Worm (Caenorhabditis elegans) whole organism, L4 larva: ENCODE results near the gene R07E5.6.

Experiments
- F44E2.7 ChIP-seq: fragments of 200-800 bp; sonication (Bioruptor generic); IDR thresholded peaks from 2 replicates; pipeline ENCODE4 v2.1.2; 2022; ENCODE audit warnings: missing genetic modification characterization, missing compliant biosample characterization
- F49E8.2 ChIP-seq: sonication (generic microtip); optimal IDR thresholded peaks from 2 replicates; lab custom pipeline; 2016; ENCODE audit warnings: missing compliant biosample characterization, mild to moderate bottlenecking, missing genetic modification characterization, borderline replicate concordance
- T26A8.4 ChIP-seq: fragments of 200-800 bp; sonication (Bioruptor generic); IDR thresholded peaks from 2 replicates; pipeline ENCODE4 v1.3.6; 2022; ENCODE audit warnings: missing genetic modification characterization, missing compliant biosample characterization
- Y105C5A.15 ChIP-seq: fragments of 200-800 bp; sonication (Bioruptor generic); IDR thresholded peaks from 2 replicates; pipeline ENCODE4 v1.3.6; 2022; ENCODE audit warnings: missing genetic modification characterization, missing compliant biosample characterization
- Y75B8A.6 ChIP-seq: fragments of 200-800 bp; sonication (Bioruptor generic); IDR thresholded peaks from 2 replicates; pipeline ENCODE4 v1.3.6; 2022; ENCODE audit warnings: missing genetic modification reagents, missing genetic modification characterization, missing compliant biosample characterization
- ZK546.5 ChIP-seq, 2 experiments: sonication (generic microtip); optimal IDR thresholded peaks; 2 replicates each; lab custom pipeline; 2017; ENCODE audit warnings: missing biosample characterization in 2 of 2, missing genetic modification characterization in 2 of 2
- aha-1 ChIP-seq: fragments of 150-350 bp; peaks from one replicate; lab custom pipeline; 2014; ENCODE audit warnings: missing biosample characterization, missing genetic modification characterization
- arid-1 ChIP-seq: fragments of 200-800 bp; sonication (Bioruptor generic); conservative IDR thresholded peaks from 2 replicates; pipeline ENCODE4 v1.3.6; 2022; ENCODE audit warnings: missing genetic modification reagents, missing genetic modification characterization, missing compliant biosample characterization
- ceh-28 ChIP-seq: fragments of 150-350 bp; optimal IDR thresholded peaks from 2 replicates; lab custom pipeline; 2014; ENCODE audit warnings: missing biosample characterization, missing genetic modification reagents, missing genetic modification characterization
- ceh-82 ChIP-seq: sonication (generic microtip); optimal IDR thresholded peaks from 2 replicates; lab custom pipeline; 2017; ENCODE audit warnings: missing biosample characterization, missing genetic modification characterization
- ces-1 ChIP-seq: fragments of 150-350 bp; sonication (generic microtip); optimal IDR thresholded peaks from 4 replicates; lab custom pipeline; 2014; ENCODE audit warnings: missing biosample characterization, missing genetic modification reagents, missing genetic modification characterization
- dpl-1 ChIP-seq: fragments of 150-350 bp; optimal IDR thresholded peaks from 2 replicates; lab custom pipeline; 2014; ENCODE audit warnings: missing biosample characterization, missing genetic modification reagents, missing genetic modification characterization
- duxl-1 ChIP-seq: sonication (generic microtip); optimal IDR thresholded peaks from 2 replicates; lab custom pipeline; 2016; ENCODE audit warnings: mild to moderate bottlenecking, missing genetic modification characterization, moderate library complexity, missing compliant biosample characterization; ENCODE audit not compliant: poor library complexity
- dve-1 ChIP-seq: sonication (generic microtip); optimal IDR thresholded peaks from 2 replicates; lab custom pipeline; 2017; ENCODE audit warnings: antibody characterized with exemption, mild to moderate bottlenecking, missing genetic modification characterization, missing compliant biosample characterization; ENCODE audit not compliant: insufficient read depth
- egl-27 ChIP-seq: sonication (generic microtip); optimal IDR thresholded peaks from 3 replicates; lab custom pipeline; 2017; ENCODE audit warnings: missing biosample characterization, missing genetic modification reagents, missing genetic modification characterization
- fkh-10 ChIP-seq: fragments of 150-350 bp; optimal IDR thresholded peaks from 2 replicates; lab custom pipeline; 2014; ENCODE audit warnings: missing biosample characterization, missing genetic modification reagents, missing genetic modification characterization
- hif-1 ChIP-seq, 2 experiments: sonication (generic microtip); optimal IDR thresholded peaks; 2 replicates each; lab custom pipeline; 2016 to 2017; ENCODE audit warnings: missing compliant biosample characterization in 2 of 2, missing genetic modification characterization in 2 of 2, missing genetic modification reagents in 2 of 2, missing genotype in 2 of 2, mild to moderate bottlenecking in 1 of 2
- hmg-1.1 ChIP-seq: fragments of 200-800 bp; sonication (Bioruptor generic); IDR thresholded peaks from 2 replicates; pipeline ENCODE4 v1.3.6; 2022; ENCODE audit warnings: missing genetic modification reagents, missing genetic modification characterization, missing compliant biosample characterization
- lim-7 ChIP-seq: fragments of 200-800 bp; sonication (Bioruptor generic); IDR thresholded peaks from 2 replicates; pipeline ENCODE4 v1.3.6; 2022; ENCODE audit warnings: missing genetic modification characterization, missing compliant biosample characterization
- lin-38 ChIP-seq: fragments of 200-800 bp; sonication (Bioruptor generic); IDR thresholded peaks from 2 replicates; pipeline ENCODE4 v1.3.6; 2022; ENCODE audit warnings: missing genetic modification reagents, missing genetic modification characterization, missing compliant biosample characterization
- lsy-2 ChIP-seq, 2 experiments: fragments of 150-350 bp in 1 of 2; sonication (generic microtip) in 1 of 2; optimal IDR thresholded peaks; 2 replicates each; lab custom pipeline; 2014 to 2017; ENCODE audit warnings: missing biosample characterization in 2 of 2, missing genetic modification characterization in 2 of 2
- mes-2 ChIP-seq: sonication (generic microtip); optimal IDR thresholded peaks from 2 replicates; lab custom pipeline; 2016; ENCODE audit warnings: missing genotype, mild to moderate bottlenecking, missing genetic modification characterization, missing compliant biosample characterization; ENCODE audit not compliant: poor library complexity, severe bottlenecking
- mxl-2 ChIP-seq: fragments of 200-800 bp; sonication (Bioruptor generic); conservative IDR thresholded peaks from 2 replicates; pipeline ENCODE4 v1.3.6; 2022; ENCODE audit warnings: missing genetic modification reagents, missing genetic modification characterization, missing compliant biosample characterization
- mxl-3 ChIP-seq: fragments of 200-800 bp; sonication (Bioruptor generic); optimal IDR thresholded peaks from 2 replicates; lab custom pipeline; 2018; ENCODE audit warnings: mild to moderate bottlenecking, missing genetic modification characterization, missing compliant biosample characterization
- nhr-10 ChIP-seq: fragments of 150-350 bp; optimal IDR thresholded peaks from 2 replicates; lab custom pipeline; 2014; ENCODE audit warnings: missing biosample characterization, missing genetic modification characterization
- nhr-11 ChIP-seq: fragments of 150-350 bp; optimal IDR thresholded peaks from 2 replicates; lab custom pipeline; 2014; ENCODE audit warnings: missing biosample characterization, missing genetic modification characterization
- nhr-28 ChIP-seq: fragments of 150-350 bp; optimal IDR thresholded peaks from 2 replicates; lab custom pipeline; 2014; ENCODE audit warnings: missing biosample characterization, missing genetic modification characterization
- nhr-41 ChIP-seq: fragments of 200-800 bp; sonication (Bioruptor generic); IDR thresholded peaks from 2 replicates; pipeline ENCODE4 v1.3.6; 2022; ENCODE audit warnings: missing genetic modification reagents, missing genetic modification characterization, missing compliant biosample characterization
- nhr-6 ChIP-seq: fragments of 150-350 bp; optimal IDR thresholded peaks from 2 replicates; lab custom pipeline; 2014; ENCODE audit warnings: missing biosample characterization, missing genetic modification characterization
- set-16 ChIP-seq: fragments of 200-800 bp; sonication (Bioruptor generic); IDR thresholded peaks from 2 replicates; pipeline ENCODE4 v1.3.6; 2022; ENCODE audit warnings: missing genetic modification reagents, missing genetic modification characterization, missing compliant biosample characterization
- skn-1 ChIP-seq: fragments of 150-350 bp; optimal IDR thresholded peaks from 2 replicates; lab custom pipeline; 2014; ENCODE audit warnings: missing biosample characterization, missing genetic modification characterization
- snpc-1.2 ChIP-seq: fragments of 200-800 bp; sonication (Bioruptor generic); IDR thresholded peaks from 2 replicates; pipeline ENCODE4 v1.3.6; 2022; ENCODE audit warnings: missing genetic modification reagents, missing genetic modification characterization, missing compliant biosample characterization
- spr-1 ChIP-seq: sonication (generic microtip); optimal IDR thresholded peaks from 2 replicates; lab custom pipeline; 2016; ENCODE audit warnings: mild to moderate bottlenecking, missing genetic modification characterization, missing compliant biosample characterization
- spr-3 ChIP-seq: fragments of 200-800 bp; sonication (Bioruptor generic); optimal IDR thresholded peaks from 2 replicates; lab custom pipeline; 2018; ENCODE audit warnings: mild to moderate bottlenecking, missing genetic modification characterization, missing compliant biosample characterization
- tag-97 ChIP-seq: fragments of 200-800 bp; sonication (Bioruptor generic); IDR thresholded peaks from 2 replicates; pipeline ENCODE4 v1.3.6; 2022; ENCODE audit warnings: missing genetic modification characterization, missing compliant biosample characterization
- tra-1 ChIP-seq: fragments of 200-800 bp; sonication (Bioruptor generic); IDR thresholded peaks from 2 replicates; pipeline ENCODE4 v1.3.6; 2022; ENCODE audit warnings: missing genetic modification reagents, missing genetic modification characterization, missing compliant biosample characterization
- zip-11 ChIP-seq: fragments of 200-800 bp; sonication (Bioruptor generic); IDR thresholded peaks from 2 replicates; pipeline ENCODE4 v1.3.6; 2022; ENCODE audit warnings: missing genetic modification characterization, missing compliant biosample characterization

R07E5.6 gene

ce11 chrIII:4382118-4382517, 16.4 kb upstream of the R07E5.6 start:
- TF ChIP-seq aha-1 (tag; lab: Kevin White, UChicago) (peak; percentile 87), nhr-41 (GFP tag; lab: Robert Waterston, UW) (no peak), spr-3 (GFP tag; lab: Kevin White, UChicago) (no peak), ces-1 (GFP tag; lab: Kevin White, UChicago) (no peak), ceh-82 (tag; lab: Kevin White, UChicago) (no peak), skn-1 (no peak), mxl-2 (no peak), F49E8.2 (tag; lab: Kevin White, UChicago) (no peak)

- no peak for TF ChIP-seq tra-1 (GFP tag; lab: Robert Waterston, UW)
- no peak for TF ChIP-seq nhr-11 (tag; lab: Kevin White, UChicago)
- no peak for TF ChIP-seq Y75B8A.6 (GFP tag; lab: Robert Waterston, UW)
- no peak for TF ChIP-seq skn-1
- no peak for TF ChIP-seq lim-7 (GFP tag; lab: Robert Waterston, UW)
- no peak for TF ChIP-seq hmg-1.1 (GFP tag; lab: Robert Waterston, UW)
- TF ChIP-seq ceh-28 (tag; lab: Kevin White, UChicago), result no peak
- TF ChIP-seq nhr-10 (tag; lab: Kevin White, UChicago), result no peak
- no peak for TF ChIP-seq ces-1 (GFP tag; lab: Kevin White, UChicago)
- no peak for TF ChIP-seq tag-97
- no peak for TF ChIP-seq arid-1 (GFP tag; lab: Robert Waterston, UW)
- TF ChIP-seq spr-1 (tag; lab: Kevin White, UChicago), result no peak
- no peak for TF ChIP-seq egl-27 (tag; lab: Kevin White, UChicago)
- TF ChIP-seq nhr-6 (tag; lab: Kevin White, UChicago), result no peak
- no peak for TF ChIP-seq set-16 (GFP tag; lab: Robert Waterston, UW)
- TF ChIP-seq F44E2.7, result no peak
- no peak for TF ChIP-seq snpc-1.2 (GFP tag; lab: Robert Waterston, UW)
- no peak for TF ChIP-seq lin-38 (GFP tag; lab: Robert Waterston, UW)
Measured at ce11 chrIII:4384487-4384886, 14.1 kb upstream of the R07E5.6 start, which contains the start of gene pals-28. Gene pals-28 (plus strand): TSS chrIII:4384787.

DNA sequence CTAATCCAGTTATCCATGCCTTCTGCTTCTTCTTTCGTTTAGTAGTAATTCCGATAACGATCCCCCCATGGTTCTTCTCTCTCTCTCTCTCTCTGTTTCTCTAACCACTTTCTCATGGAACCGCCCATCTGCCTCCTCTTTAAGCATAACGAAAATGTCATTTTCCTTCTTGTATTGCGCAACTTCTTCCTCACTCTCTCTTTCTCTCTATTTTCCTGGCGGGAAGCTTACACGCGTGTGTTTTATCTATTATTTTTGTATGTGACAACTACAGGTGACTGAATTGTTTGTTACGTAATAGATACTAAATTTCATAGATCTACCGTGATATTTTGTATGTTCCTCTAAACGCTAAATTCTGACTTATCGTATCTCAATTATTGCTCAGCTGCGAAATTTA, 8.1 kb upstream of the R07E5.6 start:
- TF ChIP-seq mxl-3, result no peak
- no peak for TF ChIP-seq nhr-28 (tag; lab: Kevin White, UChicago)
- no peak for TF ChIP-seq fkh-10 (GFP tag; lab: Kevin White, UChicago)
- TF ChIP-seq dve-1 (tag; lab: Kevin White, UChicago), result no peak
- no peak for TF ChIP-seq T26A8.4 (GFP tag; lab: Robert Waterston, UW)
- no peak for TF ChIP-seq zip-11
- TF ChIP-seq aha-1 (tag; lab: Kevin White, UChicago), result no peak
- TF ChIP-seq dpl-1 (GFP tag; lab: Kevin White, UChicago), result no peak
- TF ChIP-seq mes-2, result no peak
- TF ChIP-seq duxl-1 (tag; lab: Kevin White, UChicago), result no peak
- TF ChIP-seq spr-3 (GFP tag; lab: Kevin White, UChicago), result no peak
- TF ChIP-seq ZK546.5 (tag; optimal IDR thresholded peaks at IDR 0.05; lab: Kevin White, UChicago), result no peak
- no peak for TF ChIP-seq tra-1 (GFP tag; lab: Robert Waterston, UW)
- TF ChIP-seq lsy-2 (tag; optimal IDR thresholded peaks at IDR 0.05; lab: Kevin White, UChicago), result no peak
- no peak for TF ChIP-seq hif-1 (tag; optimal IDR thresholded peaks at IDR 0.05; lab: Kevin White, UChicago)
- no peak for TF ChIP-seq spr-1 (tag; lab: Kevin White, UChicago)
- TF ChIP-seq Y105C5A.15 (GFP tag; lab: Robert Waterston, UW), result no peak
- TF ChIP-seq nhr-6 (tag; lab: Kevin White, UChicago), result no peak
